Worm (Caenorhabditis elegans) whole organism, L1 larva: Measurements from ENCODE around the gene C32H11.3.

ENCODE experiments used
- ama-1 ChIP-seq: fragments of 150-350 bp; optimal IDR thresholded peaks from 2 replicates; lab custom pipeline; 2014
- lin-39 ChIP-seq: fragments of 150-350 bp; optimal IDR thresholded peaks from 2 replicates; lab custom pipeline; 2014; ENCODE audit warnings: missing biosample characterization, missing genetic modification reagents, missing genetic modification characterization
- nhr-11 ChIP-seq: fragments of 150-350 bp; optimal IDR thresholded peaks from 2 replicates; lab custom pipeline; 2014; ENCODE audit warnings: missing biosample characterization, missing genetic modification characterization
- nhr-237 ChIP-seq: fragments of 150-350 bp; optimal IDR thresholded peaks from 2 replicates; lab custom pipeline; 2014; ENCODE audit warnings: missing biosample characterization, missing genetic modification characterization
- nhr-28 ChIP-seq: fragments of 150-350 bp; optimal IDR thresholded peaks from 2 replicates; lab custom pipeline; 2014; ENCODE audit warnings: missing biosample characterization, missing genetic modification characterization
- nhr-90 ChIP-seq: sonication (generic microtip); optimal IDR thresholded peaks from 2 replicates; lab custom pipeline; 2016; ENCODE audit warnings: mild to moderate bottlenecking, missing genetic modification characterization, missing compliant biosample characterization; ENCODE audit not compliant: poor library complexity
- swsn-7 ChIP-seq: sonication (generic microtip); optimal IDR thresholded peaks from 2 replicates; lab custom pipeline; 2016; ENCODE audit warnings: missing genetic modification characterization, missing compliant biosample characterization
- unc-30 ChIP-seq: sonication (generic microtip); optimal IDR thresholded peaks from 2 replicates; lab custom pipeline; 2017; ENCODE audit warnings: missing biosample characterization, missing genetic modification characterization
- xbp-1 ChIP-seq: sonication (generic microtip); optimal IDR thresholded peaks from 2 replicates; lab custom pipeline; 2016; ENCODE audit warnings: missing genetic modification characterization, missing compliant biosample characterization
- zag-1 ChIP-seq: fragments of 150-350 bp; optimal IDR thresholded peaks from 2 replicates; lab custom pipeline; 2014; ENCODE audit warnings: missing biosample characterization, missing genetic modification characterization
- zip-4 ChIP-seq: fragments of 200-800 bp; sonication (Bioruptor generic); optimal IDR thresholded peaks from 2 replicates; lab custom pipeline; 2018; ENCODE audit warnings: mild to moderate bottlenecking, missing genetic modification characterization, moderate library complexity, missing compliant biosample characterization

- no peak for TF ChIP-seq nhr-28 (tag; lab: Kevin White, UChicago)
- TF ChIP-seq zip-4 (GFP tag; lab: Kevin White, UChicago): no peak
- TF ChIP-seq unc-30 (tag; lab: Kevin White, UChicago): no peak
- no peak for TF ChIP-seq xbp-1 (tag; lab: Kevin White, UChicago)
- no peak for TF ChIP-seq ama-1 (lab: Kevin White, UChicago)
- no peak for TF ChIP-seq zag-1 (tag; lab: Kevin White, UChicago)
- TF ChIP-seq swsn-7: no peak
- TF ChIP-seq nhr-11 (tag; lab: Kevin White, UChicago): no peak
- TF ChIP-seq lin-39: no peak
- no peak for TF ChIP-seq nhr-237 (tag; lab: Kevin White, UChicago)
- TF ChIP-seq nhr-90 (tag; lab: Kevin White, UChicago): no peak
Measured at ce11 chrIV:12911990-12912389, 6.4 kb upstream of the C32H11.3 start, which contains the start of gene K08D8.5.
